Worm (Caenorhabditis elegans) whole organism, early embryonic: ENCODE measurements around the gene pola-1.
A peak's percentile ranks its signal among the peaks of the same experiment; 100 is the strongest.
"Not testable (repeated sequence)": the region's sequence is repeated elsewhere in the genome, so short reads cannot be mapped to it uniquely, and the experiment has no call there.

ENCODE experiments used
- B0310.2 ChIP-seq: sonication (generic microtip); optimal IDR thresholded peaks from 2 replicates; lab custom pipeline; 2016; ENCODE audit warnings: mild to moderate bottlenecking, missing genetic modification characterization, missing compliant biosample characterization
- F13C5.2 ChIP-seq: sonication (generic microtip); optimal IDR thresholded peaks from 2 replicates; lab custom pipeline; 2017; ENCODE audit warnings: mild to moderate bottlenecking, missing genetic modification characterization, inconsistent platforms, missing compliant biosample characterization
- aly-1 ChIP-seq: sonication (generic microtip); optimal IDR thresholded peaks from 2 replicates; lab custom pipeline; 2016; ENCODE audit warnings: missing genetic modification characterization, missing compliant biosample characterization
- ama-1 ChIP-seq: fragments of 150-350 bp; optimal IDR thresholded peaks from 2 replicates; lab custom pipeline; 2014
- ceh-13 ChIP-seq: fragments of 200-800 bp; sonication (Bioruptor generic); optimal IDR thresholded peaks from 2 replicates; lab custom pipeline; 2018; ENCODE audit warnings: mild to moderate bottlenecking, missing genetic modification characterization, missing compliant biosample characterization
- ceh-36 ChIP-seq: sonication (generic microtip); optimal IDR thresholded peaks from 2 replicates; lab custom pipeline; 2016; ENCODE audit warnings: missing genetic modification characterization, inconsistent platforms, missing compliant biosample characterization
- ets-7 ChIP-seq: sonication (generic microtip); optimal IDR thresholded peaks from 2 replicates; lab custom pipeline; 2016; ENCODE audit warnings: missing genotype, missing genetic modification characterization, missing compliant biosample characterization
- flt-1 ChIP-seq: fragments of 200-800 bp; sonication (Bioruptor generic); IDR thresholded peaks from 2 replicates; pipeline ENCODE4 v1.3.6; 2022; ENCODE audit warnings: missing genetic modification characterization, missing compliant biosample characterization
- hmbx-1 ChIP-seq: sonication (generic microtip); optimal IDR thresholded peaks from 2 replicates; lab custom pipeline; 2016; ENCODE audit warnings: mild to moderate bottlenecking, missing genetic modification characterization, missing compliant biosample characterization
- hmg-4 ChIP-seq: fragments of 200-800 bp; sonication (Bioruptor generic); optimal IDR thresholded peaks from 2 replicates; lab custom pipeline; 2018; ENCODE audit warnings: mild to moderate bottlenecking, missing genetic modification characterization, missing compliant biosample characterization
- hnd-1 ChIP-seq: sonication (generic microtip); optimal IDR thresholded peaks from 2 replicates; lab custom pipeline; 2016; ENCODE audit warnings: missing genetic modification characterization, missing compliant biosample characterization
- pes-1 ChIP-seq: fragments of 200-800 bp; sonication (Bioruptor generic); IDR thresholded peaks from 2 replicates; pipeline ENCODE4 v1.3.6; 2022; ENCODE audit warnings: missing genetic modification reagents, missing genetic modification characterization, missing compliant biosample characterization
- scrt-1 ChIP-seq: fragments of 200-800 bp; sonication (Bioruptor generic); IDR thresholded peaks from 2 replicates; pipeline ENCODE4 v1.3.6; 2022; ENCODE audit warnings: missing genetic modification characterization, missing compliant biosample characterization
- sea-1 ChIP-seq: fragments of 200-800 bp; sonication (Bioruptor generic); conservative IDR thresholded peaks from 2 replicates; pipeline ENCODE4 v1.3.6; 2022; ENCODE audit warnings: missing genetic modification characterization, missing compliant biosample characterization
- tbx-11 ChIP-seq: fragments of 200-800 bp; sonication (Bioruptor generic); IDR thresholded peaks from 2 replicates; pipeline ENCODE4 v1.3.6; 2022; ENCODE audit warnings: missing genetic modification characterization, missing compliant biosample characterization
- tbx-37 ChIP-seq: fragments of 200-800 bp; sonication (Bioruptor generic); conservative IDR thresholded peaks from 2 replicates; pipeline ENCODE4 v1.3.6; 2022; ENCODE audit warnings: missing genetic modification reagents, missing genetic modification characterization, missing compliant biosample characterization
- tra-4 ChIP-seq: sonication (generic microtip); optimal IDR thresholded peaks from 2 replicates; lab custom pipeline; 2017; ENCODE audit warnings: missing genetic modification characterization, missing compliant biosample characterization

The pola-1 gene

DNA sequence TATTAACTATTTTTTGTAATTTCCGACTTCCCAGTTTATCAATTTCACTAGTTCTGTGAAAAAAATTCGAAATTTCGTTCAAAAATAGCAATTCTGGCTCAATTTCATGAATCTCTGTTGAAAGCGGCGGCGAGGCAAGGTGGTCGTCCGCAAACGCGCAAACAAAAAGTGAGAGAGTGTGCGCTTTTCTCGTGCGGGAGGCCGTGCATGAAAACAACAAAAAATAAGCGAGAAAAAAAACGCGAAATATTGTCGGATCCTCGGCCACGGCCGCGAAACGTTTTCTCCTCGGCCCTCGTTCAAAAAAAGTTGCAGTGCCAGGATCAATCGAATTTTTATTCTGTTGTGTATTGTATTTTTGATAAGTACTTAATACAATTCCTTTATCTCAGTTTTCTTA, 29.5 kb upstream of the pola-1 start:
- TF ChIP-seq hmg-4 (GFP tag; lab: Kevin White, UChicago) = no peak
- peak; percentile 55; the same call in 1 of the 2 replicates for TF ChIP-seq scrt-1 (GFP tag; lab: Robert Waterston, UW)
- no peak for TF ChIP-seq B0310.2
- TF ChIP-seq flt-1 (GFP tag; lab: Robert Waterston, UW) = no peak
- no peak for TF ChIP-seq aly-1 (tag; lab: Kevin White, UChicago)
- TF ChIP-seq pes-1 (GFP tag; lab: Robert Waterston, UW) = peak; percentile 50; the same call in 1 of the 2 replicates

DNA sequence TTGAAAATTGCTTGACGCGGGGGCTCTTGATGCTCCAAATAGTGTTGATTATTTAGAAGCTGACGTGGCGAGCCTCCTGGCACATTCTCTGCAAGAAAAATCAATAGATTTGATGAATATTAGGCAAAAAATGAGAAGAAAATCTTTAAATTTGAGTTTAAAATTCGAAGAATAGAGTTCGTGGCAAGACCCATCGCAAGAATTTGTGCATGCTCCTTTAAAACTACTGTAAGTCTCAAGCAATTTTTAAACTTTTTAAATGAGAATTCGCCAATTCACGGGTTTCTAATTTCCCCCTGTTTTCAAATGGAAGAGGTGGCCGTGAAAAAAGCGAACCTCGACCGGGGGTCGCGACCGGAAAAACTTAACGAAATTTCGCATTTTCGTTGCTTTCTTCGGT, 28.4 kb upstream of the pola-1 start:
- TF ChIP-seq ama-1 (lab: Kevin White, UChicago) = no peak
- no peak for TF ChIP-seq hmbx-1 (tag; lab: Kevin White, UChicago)
- TF ChIP-seq ceh-36 (tag; lab: Kevin White, UChicago) = no peak
- no peak for TF ChIP-seq flt-1 (GFP tag; lab: Robert Waterston, UW)
- no peak for TF ChIP-seq hnd-1 (tag; lab: Kevin White, UChicago)
- TF ChIP-seq pes-1 (GFP tag; lab: Robert Waterston, UW) = no peak
- TF ChIP-seq B0310.2 = no peak
- TF ChIP-seq tbx-11 (GFP tag; lab: Robert Waterston, UW) = no peak
- TF ChIP-seq sea-1 = no peak
- TF ChIP-seq tra-4 = no peak
- no peak for TF ChIP-seq scrt-1 (GFP tag; lab: Robert Waterston, UW)
- TF ChIP-seq tbx-37 (GFP tag; lab: Robert Waterston, UW) = no peak
- no peak for TF ChIP-seq hmg-4 (GFP tag; lab: Kevin White, UChicago)

DNA sequence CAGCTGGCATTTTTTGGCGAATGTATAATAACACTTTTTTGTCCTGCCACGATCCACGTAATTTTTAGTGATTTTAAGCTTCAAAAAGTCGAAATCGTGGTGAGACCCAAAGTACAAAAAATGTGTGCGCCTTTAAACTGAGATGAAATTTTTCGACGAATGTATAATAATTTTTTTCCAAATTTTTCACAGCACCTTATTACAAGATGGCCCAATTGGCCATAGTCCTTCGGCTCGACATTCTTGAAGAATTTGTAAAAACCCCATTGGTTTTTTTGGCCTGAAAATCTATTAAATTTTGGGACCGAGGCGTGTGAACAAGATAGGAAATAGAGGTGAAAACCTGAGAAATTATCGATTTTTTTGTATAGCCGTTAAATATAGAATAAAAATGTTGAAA, 26.3 kb upstream of the pola-1 start:
- no peak for TF ChIP-seq ceh-13

- TF ChIP-seq B0310.2 (peak; percentile 62), tra-4 (no peak), hnd-1 (tag; lab: Kevin White, UChicago) (peak; percentile 24), F13C5.2 (tag; lab: Kevin White, UChicago) (peak; percentile 77), ama-1 (lab: Kevin White, UChicago) (no peak), tbx-37 (GFP tag; lab: Robert Waterston, UW) (0 out of 2 replicates have a peak, but pooled peaks have one; percentile 4), aly-1 (tag; lab: Kevin White, UChicago) (no peak), ets-7 (tag; lab: Kevin White, UChicago) (peak; percentile 63), tbx-11 (GFP tag; lab: Robert Waterston, UW) (no peak), ceh-13 (peak; percentile 40), sea-1 (no peak), pes-1 (GFP tag; lab: Robert Waterston, UW) (peak; percentile 60)
Observed at ce11 chrIII:11119176-11119853, 22.9 kb upstream of the pola-1 start, which contains the start of the genes sup-35 and Y48A6C.4. sup-35 (minus strand) TSS chrIII:11119226. Y48A6C.4 (plus strand) TSS chrIII:11119803.

ce11 chrIII:11123844-11124243, 18.4 kb upstream of the pola-1 start:
- TF ChIP-seq ama-1 (lab: Kevin White, UChicago) = peak; percentile 38
- TF ChIP-seq scrt-1 (GFP tag; lab: Robert Waterston, UW) = 0 out of 2 replicates have a peak, but pooled peaks have one; percentile 8
- no peak for TF ChIP-seq ceh-13
- peak; percentile 62; the same call in 1 of the 2 replicates for TF ChIP-seq pes-1 (GFP tag; lab: Robert Waterston, UW)

- TF ChIP-seq hmg-4 (GFP tag; lab: Kevin White, UChicago) = no peak
- TF ChIP-seq tbx-37 (GFP tag; lab: Robert Waterston, UW) = no peak
- TF ChIP-seq hnd-1 (tag; lab: Kevin White, UChicago) = no peak
- TF ChIP-seq flt-1 (GFP tag; lab: Robert Waterston, UW) = no peak
- no peak for TF ChIP-seq F13C5.2 (tag; lab: Kevin White, UChicago)
- no peak for TF ChIP-seq ets-7 (tag; lab: Kevin White, UChicago)
- TF ChIP-seq ceh-13 = no peak
- no peak for TF ChIP-seq scrt-1 (GFP tag; lab: Robert Waterston, UW)
- no peak for TF ChIP-seq ama-1 (lab: Kevin White, UChicago)
- TF ChIP-seq aly-1 (tag; lab: Kevin White, UChicago) = no peak
- no peak for TF ChIP-seq pes-1 (GFP tag; lab: Robert Waterston, UW)
- no peak for TF ChIP-seq tra-4
- no peak for TF ChIP-seq ceh-36 (tag; lab: Kevin White, UChicago)
- no peak for TF ChIP-seq B0310.2
- TF ChIP-seq tbx-11 (GFP tag; lab: Robert Waterston, UW) = no peak
- no peak for TF ChIP-seq sea-1
- no peak for TF ChIP-seq hmbx-1 (tag; lab: Kevin White, UChicago)
Observed at ce11 chrIII:11127528-11127927, 14.7 kb upstream of the pola-1 start, which contains the start of gene Y48A6C.8. Y48A6C.8 (minus strand) TSS chrIII:11127628.

DNA sequence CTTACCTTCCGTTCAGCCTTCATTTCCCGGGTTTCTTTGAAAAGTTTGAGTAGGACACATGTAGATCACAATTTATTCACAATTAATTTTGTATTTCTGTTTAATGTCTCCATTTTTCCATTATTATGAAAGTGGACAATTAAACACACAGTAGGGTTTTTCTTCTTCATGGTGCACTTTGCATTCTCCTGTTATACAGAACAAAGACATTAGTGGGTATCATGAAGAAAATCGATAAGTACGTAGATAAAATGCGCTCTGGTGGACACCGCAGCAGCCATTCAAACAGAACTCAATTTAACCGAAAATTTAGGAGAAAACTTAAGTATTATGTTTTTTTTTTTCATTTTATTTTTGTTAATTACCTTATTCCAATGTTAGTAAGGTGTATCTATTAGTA, 12.9 kb upstream of the pola-1 start:
- TF ChIP-seq tbx-11 (GFP tag; lab: Robert Waterston, UW) (no peak), tbx-37 (GFP tag; lab: Robert Waterston, UW) (no peak), ceh-36 (tag; lab: Kevin White, UChicago) (no peak), pes-1 (GFP tag; lab: Robert Waterston, UW) (no peak), aly-1 (tag; lab: Kevin White, UChicago) (no peak), ets-7 (tag; lab: Kevin White, UChicago) (no peak), ceh-13 (no peak), sea-1 (no peak)

DNA sequence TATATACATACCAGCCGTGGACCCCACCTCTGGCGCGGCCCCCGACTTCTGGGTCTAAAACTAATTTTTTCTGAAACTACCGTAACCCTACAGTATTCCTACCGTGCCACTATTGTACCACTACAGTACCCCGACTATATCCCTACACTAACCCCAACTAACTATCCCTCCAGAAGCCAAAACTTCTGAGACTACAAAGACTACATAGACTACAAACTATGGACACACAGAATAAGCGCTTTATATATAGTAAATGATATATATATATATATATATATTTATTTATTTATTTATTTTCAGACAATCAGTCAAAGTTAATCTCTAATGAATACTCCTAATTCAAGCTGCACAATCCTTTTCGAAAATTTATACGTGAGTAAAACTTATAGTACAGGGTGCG, 10.8 kb upstream of the pola-1 start, which contains the start of gene pha-1:
Gene pha-1, plus strand, starts transcription at position 301 of the 400 bp plus-strand sequence.
- TF ChIP-seq ets-7 (tag; lab: Kevin White, UChicago); hmg-4 (GFP tag; lab: Kevin White, UChicago); tbx-11 (GFP tag; lab: Robert Waterston, UW): not testable (repeated sequence)
